Worm (Caenorhabditis elegans): Measurements from ENCODE around the gene M03F8.7.

The M03F8.7 gene

ce11 chrV:5901833-5902232 lies 34.9 kb upstream of the M03F8.7 start, which contains the start of gene C04E6.5:
Gene C04E6.5 (plus strand): TSS chrV:5902133.
- TF ChIP-seq T20F7.1 (GFP tag; optimal IDR thresholded peaks at IDR 0.05), result no peak
- TF ChIP-seq unc-130 (GFP tag; optimal IDR thresholded peaks at IDR 0.05), result no peak
- TF ChIP-seq ZK546.5 (tag; optimal IDR thresholded peaks at IDR 0.05), result no peak
- no peak for TF ChIP-seq daf-8 (GFP tag; IDR thresholded peaks at IDR 0.05)
- no peak for TF ChIP-seq nhr-76 (tag; optimal IDR thresholded peaks at IDR 0.05)
- TF ChIP-seq nhr-6 (tag; optimal IDR thresholded peaks at IDR 0.05), result no peak
- no peak for TF ChIP-seq nhr-48 (tag; optimal IDR thresholded peaks at IDR 0.05)
- TF ChIP-seq saeg-2 (GFP tag; IDR thresholded peaks at IDR 0.05), result no peak
- TF ChIP-seq lin-38 (GFP tag; IDR thresholded peaks at IDR 0.05), result no peak
- no peak for TF ChIP-seq jun-1 (tag; optimal IDR thresholded peaks at IDR 0.05)
- no peak for TF ChIP-seq nhr-237 (tag; optimal IDR thresholded peaks at IDR 0.05)
- TF ChIP-seq ceh-20 (GFP tag; IDR thresholded peaks at IDR 0.05), result no peak

DNA sequence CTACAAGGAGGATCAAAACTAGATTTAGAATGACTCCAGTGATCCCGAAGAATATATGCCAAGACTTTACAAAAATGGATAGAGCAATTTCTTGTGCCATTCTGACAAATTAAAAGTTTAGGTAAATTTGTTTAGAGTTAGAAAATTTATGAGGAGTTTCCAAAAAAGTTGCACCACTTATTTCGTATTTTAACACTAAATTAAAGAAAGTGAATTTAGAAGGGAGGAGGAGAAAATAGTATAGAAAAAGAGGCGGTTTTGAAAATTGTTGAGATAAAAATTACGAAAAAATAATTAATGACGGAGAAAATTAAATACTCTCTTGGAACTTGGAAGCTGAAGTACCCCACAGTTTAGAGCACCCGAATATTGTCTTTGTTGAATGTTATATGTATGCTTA lies 30.5 kb upstream of the M03F8.7 start, which contains the start of gene srd-15:
Gene srd-15 (minus strand): TSS at position 101 of the 400 bp plus-strand sequence.
- TF ChIP-seq mxl-3 (GFP tag; optimal IDR thresholded peaks at IDR 0.05), result no peak
- TF ChIP-seq nhr-48 (tag; optimal IDR thresholded peaks at IDR 0.05), result no peak
- no peak for TF ChIP-seq spr-1 (tag; optimal IDR thresholded peaks at IDR 0.05)
- no peak for TF ChIP-seq fkh-10 (GFP tag; optimal IDR thresholded peaks at IDR 0.05)
- TF ChIP-seq php-3 (GFP tag; IDR thresholded peaks at IDR 0.05), result no peak
- TF ChIP-seq pqm-1 (tag; optimal IDR thresholded peaks at IDR 0.05), result no peak
- no peak for TF ChIP-seq unc-39 (tag; optimal IDR thresholded peaks at IDR 0.05)

DNA sequence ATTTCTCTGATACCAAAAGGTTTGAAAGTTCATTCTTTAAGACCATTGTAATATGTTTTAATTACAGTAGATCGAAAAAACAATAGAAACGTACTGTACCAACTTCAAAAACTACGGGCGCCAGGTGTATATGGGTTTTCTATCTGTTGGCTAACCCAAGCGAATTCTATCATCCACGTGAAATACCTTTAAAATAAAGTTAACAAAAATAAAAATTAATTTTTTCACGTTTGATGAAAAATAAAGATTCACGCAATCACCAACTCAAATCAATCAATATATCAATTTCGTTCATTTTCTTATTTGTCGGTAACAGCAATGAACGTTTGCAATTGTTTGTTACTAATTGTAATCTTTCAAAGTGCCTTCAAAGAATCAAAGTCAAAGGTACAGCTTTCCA lies 29.6 kb upstream of the M03F8.7 start, which contains the start of gene C04E6.4:
Gene C04E6.4 (plus strand): TSS at position 301 of the 400 bp plus-strand sequence.
- TF ChIP-seq nhr-25 (tag; optimal IDR thresholded peaks at IDR 0.05; ENCODE audit: borderline replicate concordance, insufficient read depth) (no peak), lsy-2 (tag; optimal IDR thresholded peaks at IDR 0.05) (no peak), attf-4 (tag; optimal IDR thresholded peaks at IDR 0.05) (no peak), dmd-9 (GFP tag; IDR thresholded peaks at IDR 0.05) (no peak), spr-3 (GFP tag; optimal IDR thresholded peaks at IDR 0.05) (no peak), mes-2 (tag; optimal IDR thresholded peaks at IDR 0.05; ENCODE audit: poor library complexity, severe bottlenecking) (no peak), nhr-42 (GFP tag; IDR thresholded peaks at IDR 0.05) (no peak), cey-2 (tag; optimal IDR thresholded peaks at IDR 0.05; ENCODE audit: borderline replicate concordance, insufficient read depth) (no peak), unc-62 (GFP tag; optimal IDR thresholded peaks at IDR 0.05 in 1 of 2) (no peak), unc-62 (tag; optimal IDR thresholded peaks at IDR 0.05) (no peak)

ce11 chrV:5912426-5912825 lies 24.3 kb upstream of the M03F8.7 start, which contains the start of gene C04E6.13:
Gene C04E6.13 (plus strand): TSS chrV:5912726.
- TF ChIP-seq F26F4.8 (GFP tag; conservative IDR thresholded peaks at IDR 0.05), result no peak
- TF ChIP-seq saeg-2 (GFP tag; IDR thresholded peaks at IDR 0.05), result no peak
- no peak for TF ChIP-seq lin-39 (tag; optimal IDR thresholded peaks at IDR 0.05)
- TF ChIP-seq mep-1 (tag; optimal IDR thresholded peaks at IDR 0.05), result no peak
- TF ChIP-seq nhr-28 (tag; optimal IDR thresholded peaks at IDR 0.05), result no peak
- no peak for TF ChIP-seq ceh-32 (tag; optimal IDR thresholded peaks at IDR 0.05; ENCODE audit: poor library complexity)
- TF ChIP-seq nhr-48 (tag; optimal IDR thresholded peaks at IDR 0.05), result no peak
- TF ChIP-seq unc-62 (GFP tag; optimal IDR thresholded peaks at IDR 0.05 in 1 of 2), result peak in 1 of 2 experiments; percentile 15
- no peak for TF ChIP-seq unc-62 (tag; optimal IDR thresholded peaks at IDR 0.05)

ce11 chrV:5916862-5917261 lies 19.9 kb upstream of the M03F8.7 start:
- TF ChIP-seq unc-62 (GFP tag; optimal IDR thresholded peaks at IDR 0.05 in 1 of 2), result peak in 1 of 2 experiments; percentile 90
- no peak for TF ChIP-seq unc-62 (tag; optimal IDR thresholded peaks at IDR 0.05)
- no peak for TF ChIP-seq ctbp-1 (GFP tag; IDR thresholded peaks at IDR 0.05)
- no peak for TF ChIP-seq hlh-30 (tag; optimal IDR thresholded peaks at IDR 0.05; ENCODE audit: insufficient read depth)
- TF ChIP-seq egl-27 (tag; optimal IDR thresholded peaks at IDR 0.05), result no peak
- no peak for TF ChIP-seq gei-8 (GFP tag; optimal IDR thresholded peaks at IDR 0.05)
